Worm (Caenorhabditis elegans): Measurements from ENCODE around the gene F32H5.3.

ce11 chrV:13313045-13313623 lies 46.0 kb upstream of the F32H5.3 start, which contains the start of gene C50B6.3:
- no peak for TF ChIP-seq ztf-1 (GFP tag; conservative IDR thresholded peaks at IDR 0.05)
- TF ChIP-seq nhr-11 (tag; optimal IDR thresholded peaks at IDR 0.05): no peak
- TF ChIP-seq ceh-16 (tag; optimal IDR thresholded peaks at IDR 0.05): peak; percentile 65
- TF ChIP-seq nhr-23 (tag; optimal IDR thresholded peaks at IDR 0.05): no peak
- TF ChIP-seq ama-1 (optimal IDR thresholded peaks at IDR 0.05): no peak
- peak; percentile 21 for TF ChIP-seq egl-27 (tag; optimal IDR thresholded peaks at IDR 0.05)
- TF ChIP-seq unc-39 (tag; optimal IDR thresholded peaks at IDR 0.05): no peak
- no peak for TF ChIP-seq ceh-82 (tag; optimal IDR thresholded peaks at IDR 0.05)
- no peak for TF ChIP-seq ztf-11 (tag; optimal IDR thresholded peaks at IDR 0.05)
